Fruit fly (Drosophila melanogaster) whole organism, embryonic: Measurements from ENCODE around the gene Ak3.

Experiments used
- Bgb ChIP-seq: fragments of 200-800 bp; sonication (Bioruptor generic); IDR thresholded peaks from 2 replicates; pipeline ENCODE4 v1.3.6; 2022; ENCODE audit warnings: missing biosample characterization, missing genetic modification characterization; ENCODE audit not compliant: partially characterized antibody
- BtbVII ChIP-seq: fragments of 200-800 bp; sonication (Bioruptor generic); optimal IDR thresholded peaks from 3 replicates; lab custom pipeline; 2017; ENCODE audit warnings: missing biosample characterization, mild to moderate bottlenecking, missing genetic modification characterization
- CG13775 ChIP-seq: fragments of 200-800 bp; sonication (Bioruptor generic); optimal IDR thresholded peaks from 3 replicates; lab custom pipeline; 2017; ENCODE audit warnings: missing biosample characterization, mild to moderate bottlenecking, missing genetic modification characterization
- CG17328 ChIP-seq: fragments of 200-800 bp; sonication (Bioruptor generic); IDR thresholded peaks from 2 replicates; pipeline ENCODE4 v1.3.6; 2022; ENCODE audit warnings: missing biosample characterization, missing genetic modification characterization
- CG17361 ChIP-seq: fragments of 200-800 bp; sonication (Bioruptor generic); IDR thresholded peaks from 3 replicates; pipeline ENCODE4 v1.3.6; 2022; ENCODE audit warnings: missing biosample characterization, missing genetic modification characterization
- CG18599 ChIP-seq: fragments of 200-800 bp; sonication (Bioruptor generic); optimal IDR thresholded peaks from 3 replicates; lab custom pipeline; 2017; ENCODE audit warnings: missing biosample characterization, missing genetic modification characterization, mild to moderate bottlenecking, moderate library complexity, missing genetic modification reagents
- CG2116 ChIP-seq: fragments of 200-800 bp; sonication (Bioruptor generic); optimal IDR thresholded peaks from 3 replicates; lab custom pipeline; 2018; ENCODE audit warnings: missing biosample characterization, mild to moderate bottlenecking, missing genetic modification characterization
- CG30403 ChIP-seq: fragments of 200-800 bp; sonication (Bioruptor generic); optimal IDR thresholded peaks from 3 replicates; lab custom pipeline; 2016; ENCODE audit warnings: missing biosample characterization, missing genetic modification characterization
- CG34376 ChIP-seq: fragments of 200-800 bp; sonication (Bioruptor generic); optimal IDR thresholded peaks from 2 replicates; lab custom pipeline; 2018; ENCODE audit warnings: missing biosample characterization, mild to moderate bottlenecking, missing genetic modification characterization
- CG34422 ChIP-seq: fragments of 200-800 bp; sonication (Bioruptor generic); IDR thresholded peaks from 3 replicates; pipeline ENCODE4 v1.3.6; 2022; ENCODE audit warnings: missing biosample characterization, missing genetic modification characterization
- CG4282 ChIP-seq: fragments of 200-800 bp; sonication (Bioruptor generic); optimal IDR thresholded peaks from 2 replicates; lab custom pipeline; 2016; ENCODE audit warnings: missing biosample characterization, missing genetic modification characterization
- CG4730 ChIP-seq: fragments of 200-800 bp; sonication (Bioruptor generic); IDR thresholded peaks from 2 replicates; pipeline ENCODE4 v1.3.6; 2022; ENCODE audit warnings: missing biosample characterization, missing genetic modification characterization
- CG6854 ChIP-seq: fragments of 200-800 bp; sonication (Bioruptor generic); optimal IDR thresholded peaks from 3 replicates; lab custom pipeline; 2017; ENCODE audit warnings: missing biosample characterization, mild to moderate bottlenecking, missing genetic modification characterization
- CG8388 ChIP-seq: fragments of 200-800 bp; sonication (Bioruptor generic); optimal IDR thresholded peaks from 2 replicates; lab custom pipeline; 2019; ENCODE audit warnings: missing biosample characterization, mild to moderate bottlenecking, missing genetic modification characterization, moderate library complexity
- CG8944 ChIP-seq: fragments of 200-800 bp; sonication (Bioruptor generic); optimal IDR thresholded peaks from 3 replicates; lab custom pipeline; 2016; ENCODE audit warnings: missing biosample characterization, missing genetic modification characterization
- CG9215 ChIP-seq: fragments of 200-800 bp; sonication (Bioruptor generic); IDR thresholded peaks from 2 replicates; pipeline ENCODE4 v1.3.6; 2022; ENCODE audit warnings: missing biosample characterization, missing genetic modification characterization
- E2f1 ChIP-seq: fragments of 200-800 bp; sonication (Bioruptor generic); IDR thresholded peaks from 2 replicates; pipeline ENCODE4 v1.3.6; 2022; ENCODE audit warnings: missing biosample characterization, missing genetic modification characterization
- Ets65A ChIP-seq: fragments of 200-800 bp; sonication (Bioruptor generic); peaks from one replicate; lab custom pipeline; 2016; ENCODE audit warnings: missing biosample characterization, missing genetic modification characterization
- HmgD ChIP-seq: fragments of 200-800 bp; sonication (Bioruptor generic); optimal IDR thresholded peaks from 3 replicates; lab custom pipeline; 2016; ENCODE audit warnings: missing biosample characterization, missing genetic modification characterization
- Max ChIP-seq: fragments of 200-800 bp; sonication (Bioruptor generic); optimal IDR thresholded peaks from 2 replicates; lab custom pipeline; 2016; ENCODE audit warnings: missing biosample characterization, mild to moderate bottlenecking, missing genetic modification characterization
- Scr ChIP-seq: fragments of 200-800 bp; sonication (Bioruptor generic); IDR thresholded peaks from 2 replicates; pipeline ENCODE4 v1.3.6; 2022; ENCODE audit warnings: missing biosample characterization, missing genetic modification characterization; ENCODE audit not compliant: partially characterized antibody
- Sox102F ChIP-seq: fragments of 200-800 bp; sonication (Bioruptor generic); optimal IDR thresholded peaks from 2 replicates; lab custom pipeline; 2018; ENCODE audit warnings: missing biosample characterization, mild to moderate bottlenecking, missing genetic modification characterization, moderate library complexity
- Tbp ChIP-seq: fragments of >200 bp; optimal IDR thresholded peaks from 2 replicates; lab custom pipeline; 2018; ENCODE audit warnings: missing biosample characterization, missing genetic modification characterization
- YL-1 ChIP-seq: fragments of 200-800 bp; sonication (Bioruptor generic); optimal IDR thresholded peaks from 3 replicates; lab custom pipeline; 2017; ENCODE audit warnings: missing biosample characterization, mild to moderate bottlenecking, missing genetic modification characterization
- amos ChIP-seq: fragments of 200-800 bp; sonication (Bioruptor generic); IDR thresholded peaks from 2 replicates; pipeline ENCODE4 v1.3.6; 2022; ENCODE audit warnings: missing biosample characterization, missing genetic modification characterization; ENCODE audit not compliant: partially characterized antibody
- bab2 ChIP-seq: fragments of 200-800 bp; sonication (Bioruptor generic); optimal IDR thresholded peaks from 2 replicates; lab custom pipeline; 2016; ENCODE audit warnings: missing biosample characterization, missing genetic modification characterization
- bcd ChIP-seq: fragments of 200-800 bp; sonication (Bioruptor generic); optimal IDR thresholded peaks from 2 replicates; lab custom pipeline; 2017; ENCODE audit warnings: missing biosample characterization, mild to moderate bottlenecking, missing genetic modification characterization
- cad ChIP-seq: fragments of >200 bp; optimal IDR thresholded peaks from 2 replicates; lab custom pipeline; 2017; ENCODE audit warnings: missing biosample characterization, missing genetic modification characterization
- chif ChIP-seq, 2 experiments: fragments of 200-800 bp; sonication (Bioruptor generic); optimal IDR thresholded peaks; 3 replicates each; lab custom pipeline; 2016; ENCODE audit warnings: missing biosample characterization in 2 of 2, missing genetic modification characterization in 2 of 2
- chn ChIP-seq: fragments of 200-800 bp; sonication (Bioruptor generic); optimal IDR thresholded peaks from 2 replicates; lab custom pipeline; 2016; ENCODE audit warnings: missing biosample characterization, missing genetic modification characterization
- croc ChIP-seq: fragments of 200-800 bp; sonication (Bioruptor generic); conservative IDR thresholded peaks from 3 replicates; pipeline ENCODE4 v1.3.6; 2022; ENCODE audit warnings: missing biosample characterization, missing genetic modification characterization
- gro ChIP-seq: fragments of 200-800 bp; sonication (Bioruptor generic); optimal IDR thresholded peaks from 2 replicates; lab custom pipeline; 2016; ENCODE audit warnings: missing biosample characterization, missing genetic modification characterization
- inv ChIP-seq: fragments of 200-800 bp; sonication (Bioruptor generic); IDR thresholded peaks from 2 replicates; pipeline ENCODE4 v1.3.6; 2022; ENCODE audit warnings: missing biosample characterization, missing genetic modification characterization; ENCODE audit not compliant: partially characterized antibody
- kay ChIP-seq: fragments of 200-800 bp; sonication (Bioruptor generic); optimal IDR thresholded peaks from 2 replicates; lab custom pipeline; 2016; ENCODE audit warnings: missing biosample characterization, missing genetic modification characterization
- lmd ChIP-seq: fragments of 200-800 bp; sonication (Bioruptor generic); IDR thresholded peaks from 2 replicates; pipeline ENCODE4 v1.3.6; 2022; ENCODE audit warnings: missing biosample characterization, missing genetic modification characterization
- luna ChIP-seq: fragments of 200-800 bp; sonication (Bioruptor generic); optimal IDR thresholded peaks from 2 replicates; lab custom pipeline; 2016; ENCODE audit warnings: missing biosample characterization, missing genetic modification characterization
- mam ChIP-seq: fragments of 200-800 bp; sonication (Bioruptor generic); optimal IDR thresholded peaks from 3 replicates; lab custom pipeline; 2016; ENCODE audit warnings: missing biosample characterization, missing genetic modification characterization
- pan ChIP-seq, 4 experiments: fragments of >200 bp in 3 of 4; fragments of 200-800 bp in 1 of 4; sonication (Bioruptor generic) in 1 of 4; optimal IDR thresholded peaks in 3 of 4; IDR thresholded peaks in 1 of 4; 2 replicates each; pipeline versions ENCODE4 v1.3.6 to Lab custom; 2017 to 2022; ENCODE audit warnings: missing biosample characterization in 2 of 4, missing genetic modification characterization in 2 of 4, mixed read lengths in 1 of 4
- psq ChIP-seq: fragments of 200-800 bp; sonication (Bioruptor generic); optimal IDR thresholded peaks from 2 replicates; lab custom pipeline; 2017; ENCODE audit warnings: missing biosample characterization, missing genetic modification characterization
- sc ChIP-seq, 3 experiments: fragments of >200 bp in 2 of 3; fragments of 200-800 bp in 1 of 3; sonication (Bioruptor generic) in 1 of 3; optimal IDR thresholded peaks; 2 replicates in 2 of 3; 3 replicates in 1 of 3; lab custom pipeline; 2017; ENCODE audit warnings: mild to moderate bottlenecking in 1 of 3, missing biosample characterization in 1 of 3, missing genetic modification characterization in 1 of 3, missing genetic modification reagents in 1 of 3
- shn ChIP-seq: fragments of 200-800 bp; sonication (Bioruptor generic); optimal IDR thresholded peaks from 3 replicates; lab custom pipeline; 2016; ENCODE audit warnings: missing biosample characterization, missing genetic modification characterization
- so ChIP-seq: fragments of 200-800 bp; sonication (Bioruptor generic); IDR thresholded peaks from 3 replicates; pipeline ENCODE4 v1.3.6; 2022; ENCODE audit warnings: missing biosample characterization, missing genetic modification characterization
- stc ChIP-seq: fragments of 200-800 bp; sonication (Bioruptor generic); IDR thresholded peaks from 2 replicates; pipeline ENCODE4 v1.3.6; 2022; ENCODE audit warnings: missing biosample characterization, missing genetic modification characterization
- sug ChIP-seq: fragments of 200-800 bp; optimal IDR thresholded peaks from 2 replicates; lab custom pipeline; 2019; ENCODE audit warnings: missing biosample characterization, mild to moderate bottlenecking, missing genetic modification characterization, moderate library complexity
- twi ChIP-seq: fragments of 200-800 bp; optimal IDR thresholded peaks from 2 replicates; lab custom pipeline; 2019; ENCODE audit warnings: missing biosample characterization, mild to moderate bottlenecking, missing genetic modification characterization, moderate library complexity
- yki ChIP-seq: fragments of >200 bp; optimal IDR thresholded peaks from 3 replicates; lab custom pipeline; 2018
- zfh1 ChIP-seq: fragments of 200-800 bp; sonication (Bioruptor generic); IDR thresholded peaks from 3 replicates; pipeline ENCODE4 v1.3.6; 2022; ENCODE audit warnings: missing biosample characterization, missing genetic modification characterization
- zfh2 ChIP-seq: fragments of 200-800 bp; sonication (Bioruptor generic); optimal IDR thresholded peaks from 2 replicates; lab custom pipeline; 2016; ENCODE audit warnings: missing biosample characterization, missing genetic modification characterization

Gene Ak3

dm6 chr3R:10888633-10889519 is 512 bp downstream of the Ak3 start (continued):
- peak; percentile 7 for TF ChIP-seq CG30403 (GFP tag; lab: Kevin White, UChicago)
- TF ChIP-seq CG17361 (GFP tag; lab: Robert Waterston, UW), result peak; percentile 39; the same call in 1 of the 3 replicates
- peak; percentile 51; the same call in 1 of the 3 replicates for TF ChIP-seq so (GFP tag; lab: Robert Waterston, UW)
- TF ChIP-seq psq (GFP tag; lab: Kevin White, UChicago), result no peak
- TF ChIP-seq Max (GFP tag; lab: Kevin White, UChicago), result no peak
- TF ChIP-seq CG4282 (GFP tag; lab: Kevin White, UChicago), result no peak
- no peak for TF ChIP-seq bab2 (GFP tag; lab: Kevin White, UChicago)
- no peak for TF ChIP-seq pan (optimal IDR thresholded peaks at IDR 0.05; lab: Kevin White, UChicago)
- peak in 1 of 2 experiments; percentile 16 for TF ChIP-seq pan (GFP tag; optimal IDR thresholded peaks at IDR 0.05 in 1 of 2, IDR thresholded peaks at IDR 0.05 in 1 of 2)
- no peak for TF ChIP-seq bcd (GFP tag; lab: Kevin White, UChicago)
- TF ChIP-seq lmd, result peak; percentile 47; the same call in 1 of the 2 replicates
- no peak for TF ChIP-seq inv (GFP tag; lab: Robert Waterston, UW)
- no peak for TF ChIP-seq Tbp (GFP tag; lab: Kevin White, UChicago)
- no peak for TF ChIP-seq croc
- TF ChIP-seq Scr (GFP tag; lab: Robert Waterston, UW), result 0 out of 2 replicates have a peak, but pooled peaks have one; percentile 13
- no peak for TF ChIP-seq CG13775 (GFP tag; lab: Kevin White, UChicago)
- peak; percentile 52; the same call in 1 of the 3 replicates for TF ChIP-seq CG34422 (GFP tag; lab: Robert Waterston, UW)
- no peak for TF ChIP-seq amos (GFP tag; lab: Robert Waterston, UW)
- no peak for TF ChIP-seq CG8388 (GFP tag; lab: Kevin White, UChicago)
- TF ChIP-seq cad, result no peak
- TF ChIP-seq CG9215 (GFP tag; lab: Robert Waterston, UW), result no peak; the same call in 1 of the 2 replicates
- peak; percentile 46 for TF ChIP-seq zfh2 (GFP tag; lab: Kevin White, UChicago)
- peak; percentile 91 for TF ChIP-seq Ets65A (GFP tag; lab: Kevin White, UChicago)
- no peak for TF ChIP-seq CG2116 (GFP tag; lab: Kevin White, UChicago)
- no peak for TF ChIP-seq twi (tag; lab: Kevin White, UChicago)
- peak; percentile 83 for TF ChIP-seq yki (lab: Kevin White, UChicago)
- TF ChIP-seq shn (GFP tag; lab: Kevin White, UChicago), result peak; percentile 37
- no peak; the same call in 1 of the 2 replicates for TF ChIP-seq stc
- TF ChIP-seq YL-1 (GFP tag; lab: Kevin White, UChicago), result no peak
- TF ChIP-seq E2f1 (GFP tag; lab: Robert Waterston, UW), result no peak
- TF ChIP-seq CG18599 (GFP tag; lab: Kevin White, UChicago), result peak; percentile 38
- no peak for TF ChIP-seq CG8944 (GFP tag; lab: Kevin White, UChicago)
- TF ChIP-seq sc (optimal IDR thresholded peaks at IDR 0.05; lab: Kevin White, UChicago), result no peak
- TF ChIP-seq sc (GFP tag; optimal IDR thresholded peaks at IDR 0.05; lab: Kevin White, UChicago), result no peak
- TF ChIP-seq luna (GFP tag; lab: Kevin White, UChicago), result no peak
- no peak for TF ChIP-seq chn (GFP tag; lab: Kevin White, UChicago)
- 0 out of 2 replicates have a peak, but pooled peaks have one; percentile 34 for TF ChIP-seq Bgb (GFP tag; lab: Robert Waterston, UW)
- TF ChIP-seq CG4730, result no peak
- no peak for TF ChIP-seq zfh1 (GFP tag; lab: Robert Waterston, UW)
- TF ChIP-seq CG34376 (GFP tag; lab: Kevin White, UChicago), result peak; percentile 54
- peak; percentile 33 for TF ChIP-seq BtbVII (GFP tag; lab: Kevin White, UChicago)
- TF ChIP-seq sug, result peak; percentile 51
- no peak for TF ChIP-seq CG6854
- TF ChIP-seq mam (GFP tag; lab: Kevin White, UChicago), result peak; percentile 42
- no peak for TF ChIP-seq chif (GFP tag; optimal IDR thresholded peaks at IDR 0.05; lab: Kevin White, UChicago)
- TF ChIP-seq CG17328 (GFP tag; lab: Robert Waterston, UW), result 0 out of 2 replicates have a peak, but pooled peaks have one; percentile 12
- no peak for TF ChIP-seq Sox102F (GFP tag; lab: Kevin White, UChicago)
- peak; percentile 48 for TF ChIP-seq gro (GFP tag; lab: Kevin White, UChicago)
- no peak for TF ChIP-seq HmgD (GFP tag; lab: Kevin White, UChicago)
- no peak for TF ChIP-seq kay (GFP tag; lab: Kevin White, UChicago)
